Fruit fly (Drosophila melanogaster): ENCODE data around the gene CG14556.

CG14556 gene

DNA sequence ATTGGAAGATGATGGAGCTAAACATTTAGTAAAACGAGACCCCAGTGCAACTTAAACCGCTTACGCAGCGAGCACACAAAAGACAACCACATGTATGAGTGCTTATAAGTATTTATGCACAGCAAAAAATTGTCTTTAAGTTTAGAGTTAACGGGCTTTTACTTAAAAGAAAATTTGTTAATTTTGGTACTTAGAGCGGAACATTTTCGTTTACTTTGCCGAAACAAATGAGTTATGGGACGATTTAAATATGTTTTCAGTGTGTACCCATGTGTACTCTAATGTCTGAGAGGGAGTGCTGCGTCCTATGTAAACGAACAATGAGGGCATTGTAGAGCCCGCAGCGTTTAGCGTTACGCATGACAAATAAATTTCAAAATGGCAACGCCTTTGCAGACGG, 4.7 kb upstream of the CG14556 start (continued):
- no peak for TF ChIP-seq yki (optimal IDR thresholded peaks at IDR 0.05)
- peak; percentile 43 for TF ChIP-seq Dip3 (GFP tag; optimal IDR thresholded peaks at IDR 0.05)
- TF ChIP-seq eve (GFP tag; optimal IDR thresholded peaks at IDR 0.05), result peak in 1 of 2 experiments; percentile 14
- TF ChIP-seq CG8765 (GFP tag; IDR thresholded peaks at IDR 0.05), result no peak
- TF ChIP-seq sna (GFP tag; IDR thresholded peaks at IDR 0.05; ENCODE audit: partially characterized antibody), result no peak
- no peak for TF ChIP-seq CG9876 (GFP tag; optimal IDR thresholded peaks at IDR 0.05)
- no peak for TF ChIP-seq ara (GFP tag; IDR thresholded peaks at IDR 0.05)
- TF ChIP-seq CG15073 (GFP tag; optimal IDR thresholded peaks at IDR 0.05), result no peak
- no peak for TF ChIP-seq slou (GFP tag; optimal IDR thresholded peaks at IDR 0.05)
- peak; percentile 79 for TF ChIP-seq CG12769 (tag; optimal IDR thresholded peaks at IDR 0.05)
- TF ChIP-seq CG10366 (GFP tag; IDR thresholded peaks at IDR 0.05), result peak; percentile 48; the same call in 1 of the 2 replicates
- no peak for TF ChIP-seq CG7556 (GFP tag; optimal IDR thresholded peaks at IDR 0.05)
- peak; percentile 8 for TF ChIP-seq Dek (tag; optimal IDR thresholded peaks at IDR 0.05)
- no peak for TF ChIP-seq Kr (GFP tag; optimal IDR thresholded peaks at IDR 0.05)
- peak; percentile 48; the same call in 1 of the 2 replicates for TF ChIP-seq Ptx1 (GFP tag; IDR thresholded peaks at IDR 0.05)
- peak; percentile 14; the same call in 1 of the 3 replicates for TF ChIP-seq Aef1 (GFP tag; IDR thresholded peaks at IDR 0.05)
- TF ChIP-seq Drgx (GFP tag; IDR thresholded peaks at IDR 0.05), result peak; percentile 82
- TF ChIP-seq CG2889 (GFP tag; IDR thresholded peaks at IDR 0.05), result peak; percentile 11; the same call in 1 of the 3 replicates
- no peak for TF ChIP-seq CG3838 (GFP tag; optimal IDR thresholded peaks at IDR 0.05)
- peak; percentile 31 for TF ChIP-seq Hsf (GFP tag; optimal IDR thresholded peaks at IDR 0.05)
- TF ChIP-seq PHDP (tag; optimal IDR thresholded peaks at IDR 0.05), result peak; percentile 53
- TF ChIP-seq ci (GFP tag; IDR thresholded peaks at IDR 0.05), result peak; percentile 76
- peak; percentile 2 for TF ChIP-seq Hmr (GFP tag; optimal IDR thresholded peaks at IDR 0.05)
- TF ChIP-seq CG30431 (GFP tag; optimal IDR thresholded peaks at IDR 0.05), result no peak
- no peak for TF ChIP-seq CG31365 (tag; optimal IDR thresholded peaks at IDR 0.05)
- TF ChIP-seq cg (GFP tag; optimal IDR thresholded peaks at IDR 0.05), result no peak
- TF ChIP-seq fru (optimal IDR thresholded peaks at IDR 0.05), result no peak
- no peak for TF ChIP-seq CG3065 (GFP tag; optimal IDR thresholded peaks at IDR 0.05)

- TF ChIP-seq CG2120 (GFP tag; optimal IDR thresholded peaks at IDR 0.05) (peak; percentile 0), odd (GFP tag; optimal IDR thresholded peaks at IDR 0.05) (no peak), dmrt99B (tag; optimal IDR thresholded peaks at IDR 0.05) (peak; percentile 23), Hr51 (GFP tag; optimal IDR thresholded peaks at IDR 0.05) (peak in 1 of 2 experiments; percentile 41), CG11504 (tag; optimal IDR thresholded peaks at IDR 0.05) (peak; percentile 52), nerfin-1 (tag; optimal IDR thresholded peaks at IDR 0.05) (no peak), CG13296 (GFP tag; optimal IDR thresholded peaks at IDR 0.05) (peak; percentile 39), CG2678 (tag; optimal IDR thresholded peaks at IDR 0.05) (peak; percentile 52), onecut (GFP tag; IDR thresholded peaks at IDR 0.05) (no peak), CoRest (tag; optimal IDR thresholded peaks at IDR 0.05) (peak; percentile 27), CG2712 (tag; optimal IDR thresholded peaks at IDR 0.05) (peak; percentile 15), ac (GFP tag; optimal IDR thresholded peaks at IDR 0.05) (no peak), Oaz (GFP tag; IDR thresholded peaks at IDR 0.05) (no peak), Poxn (GFP tag; IDR thresholded peaks at IDR 0.05) (no peak), grau (tag; optimal IDR thresholded peaks at IDR 0.05) (peak; percentile 43), sens (GFP tag) (peak; percentile 55), phol (tag; optimal IDR thresholded peaks at IDR 0.05) (peak; percentile 3), Sox102F (GFP tag; optimal IDR thresholded peaks at IDR 0.05) (no peak), CG3281 (GFP tag; optimal IDR thresholded peaks at IDR 0.05) (peak; percentile 44), Fer1 (GFP tag; optimal IDR thresholded peaks at IDR 0.05) (peak; percentile 13), CG9817 (tag; optimal IDR thresholded peaks at IDR 0.05) (no peak), Hand (GFP tag; optimal IDR thresholded peaks at IDR 0.05) (peak; percentile 24), gem (tag; optimal IDR thresholded peaks at IDR 0.05) (peak; percentile 18), ind (GFP tag; optimal IDR thresholded peaks at IDR 0.05) (no peak), btn (GFP tag; optimal IDR thresholded peaks at IDR 0.05) (no peak)
These were observed 3.6 kb upstream of the CG14556 start for dm6 chr3R:26122896-26123295.

Data from whole organism, embryonic.